Worm (Caenorhabditis elegans): ENCODE data around the gene F58A6.9.

Gene F58A6.9

ce11 chrII:5156983-5157382 lies 1.7 kb downstream of the F58A6.9 start, which contains the start of gene msp-45:
Gene msp-45, minus strand, starts transcription at chrII:5157083.
- TF ChIP-seq snpc-1.2 (GFP tag; IDR thresholded peaks at IDR 0.05): no peak
- TF ChIP-seq ceh-28 (tag; optimal IDR thresholded peaks at IDR 0.05): no peak
- TF ChIP-seq F10B5.3 (tag; optimal IDR thresholded peaks at IDR 0.05): no peak
- no peak for TF ChIP-seq T20F7.1 (GFP tag; optimal IDR thresholded peaks at IDR 0.05)
- TF ChIP-seq nhr-10 (tag; optimal IDR thresholded peaks at IDR 0.05): no peak
- TF ChIP-seq hmg-1.1 (GFP tag; IDR thresholded peaks at IDR 0.05): no peak
- no peak for TF ChIP-seq ztf-7 (tag; optimal IDR thresholded peaks at IDR 0.05)

- TF ChIP-seq hlh-30 (tag; optimal IDR thresholded peaks at IDR 0.05; ENCODE audit: insufficient read depth): no peak
- no peak for TF ChIP-seq nhr-48 (tag; optimal IDR thresholded peaks at IDR 0.05)
Observed at ce11 chrII:5154540-5154939, 4.1 kb downstream of the F58A6.9 start, which contains the start of gene srb-12. Gene srb-12, minus strand, starts transcription at chrII:5154640.

ce11 chrII:5150829-5151228 lies 7.8 kb downstream of the F58A6.9 start, which contains the start of gene srb-16:
Gene srb-16, minus strand, starts transcription at chrII:5150929.
- TF ChIP-seq gei-8 (GFP tag; optimal IDR thresholded peaks at IDR 0.05) (no peak), unc-39 (tag; optimal IDR thresholded peaks at IDR 0.05) (no peak), mep-1 (tag; optimal IDR thresholded peaks at IDR 0.05) (no peak), fkh-10 (GFP tag; optimal IDR thresholded peaks at IDR 0.05) (no peak), aha-1 (tag) (no peak), lim-7 (GFP tag; IDR thresholded peaks at IDR 0.05) (no peak), mes-2 (tag; optimal IDR thresholded peaks at IDR 0.05; ENCODE audit: poor library complexity, severe bottlenecking) (no peak), daf-16 (GFP tag; optimal IDR thresholded peaks at IDR 0.05) (no peak), daf-16 (tag; optimal IDR thresholded peaks at IDR 0.05) (no peak), unc-62 (GFP tag; optimal IDR thresholded peaks at IDR 0.05 in 1 of 2) (no peak), unc-62 (tag; optimal IDR thresholded peaks at IDR 0.05) (no peak), pha-4 (GFP tag; IDR thresholded peaks at IDR 0.05) (no peak), pha-4 (tag; optimal IDR thresholded peaks at IDR 0.05) (no peak), F37D6.2 (tag; optimal IDR thresholded peaks at IDR 0.05) (no peak), snpc-4 (tag; optimal IDR thresholded peaks at IDR 0.05) (no peak), lin-39 (tag; optimal IDR thresholded peaks at IDR 0.05) (no peak), arid-1 (GFP tag; conservative IDR thresholded peaks at IDR 0.05) (no peak), nhr-76 (tag; optimal IDR thresholded peaks at IDR 0.05) (no peak), ztf-11 (tag; optimal IDR thresholded peaks at IDR 0.05) (no peak), zfp-3 (GFP tag; conservative IDR thresholded peaks at IDR 0.05) (no peak), nhr-11 (tag; optimal IDR thresholded peaks at IDR 0.05) (no peak)

ce11 chrII:5148349-5148748 lies 10.3 kb downstream of the F58A6.9 start, which contains the start of gene F58A6.5:
Gene F58A6.5, minus strand, starts transcription at chrII:5148449.
- TF ChIP-seq daf-12 (tag; optimal IDR thresholded peaks at IDR 0.05): no peak
- TF ChIP-seq tag-97 (GFP tag; IDR thresholded peaks at IDR 0.05): no peak

DNA sequence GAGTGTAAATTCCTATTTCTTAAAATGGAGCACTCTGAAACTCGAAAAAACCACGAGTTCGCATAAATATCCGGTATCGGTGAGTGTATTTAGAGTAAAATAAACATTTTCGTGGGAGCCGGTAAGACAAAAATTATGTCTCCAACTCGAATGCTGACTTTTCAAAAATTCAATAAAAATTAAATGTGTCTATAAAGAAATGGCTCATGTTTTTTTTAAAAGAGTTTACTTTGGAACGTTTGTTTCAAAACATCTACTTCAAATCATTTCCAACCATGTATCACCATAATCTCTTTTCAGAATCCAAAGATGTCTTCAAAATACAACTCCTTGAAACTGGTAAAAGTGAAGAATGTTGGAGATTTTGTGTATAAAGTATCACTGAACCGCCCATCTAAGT lies 16.1 kb downstream of the F58A6.9 start, which contains the start of gene F58A6.1:
F58A6.1 (plus strand) TSS at position 301 of the 400 bp plus-strand sequence.
- no peak for TF ChIP-seq php-3 (GFP tag; IDR thresholded peaks at IDR 0.05)
- no peak for TF ChIP-seq zip-2 (tag; optimal IDR thresholded peaks at IDR 0.05)
- no peak for TF ChIP-seq cey-2 (tag; optimal IDR thresholded peaks at IDR 0.05; ENCODE audit: borderline replicate concordance, insufficient read depth)
- no peak for TF ChIP-seq ces-1 (GFP tag; optimal IDR thresholded peaks at IDR 0.05)
- no peak for TF ChIP-seq ceh-28 (tag; optimal IDR thresholded peaks at IDR 0.05)
- TF ChIP-seq ama-1 (optimal IDR thresholded peaks at IDR 0.05): no peak
- TF ChIP-seq jun-1 (tag; optimal IDR thresholded peaks at IDR 0.05): no peak
- no peak for TF ChIP-seq aly-2 (tag; optimal IDR thresholded peaks at IDR 0.05)
- no peak for TF ChIP-seq F49E8.2 (tag; optimal IDR thresholded peaks at IDR 0.05; ENCODE audit: borderline replicate concordance)
- no peak for TF ChIP-seq lin-39 (tag; optimal IDR thresholded peaks at IDR 0.05)
- TF ChIP-seq vab-7 (GFP tag; IDR thresholded peaks at IDR 0.05): no peak
- TF ChIP-seq unc-62 (GFP tag; optimal IDR thresholded peaks at IDR 0.05 in 1 of 2): no peak
- TF ChIP-seq unc-62 (tag; optimal IDR thresholded peaks at IDR 0.05): no peak
- no peak for TF ChIP-seq Y105C5A.15 (GFP tag; IDR thresholded peaks at IDR 0.05)
- TF ChIP-seq daf-19 (GFP tag; conservative IDR thresholded peaks at IDR 0.05): no peak
- TF ChIP-seq D1046.2 (GFP tag; IDR thresholded peaks at IDR 0.05): no peak
- TF ChIP-seq saeg-2 (GFP tag; IDR thresholded peaks at IDR 0.05): no peak
- no peak for TF ChIP-seq Y48G9A.11 (GFP tag; IDR thresholded peaks at IDR 0.05)
- TF ChIP-seq zag-1 (tag; optimal IDR thresholded peaks at IDR 0.05): no peak
